Fruit fly (Drosophila melanogaster) whole organism, embryonic: ENCODE measurements around the gene CkIIalpha-i3.

Source experiments
- Abd-B ChIP-seq: fragments of 200-800 bp; sonication (Bioruptor generic); optimal IDR thresholded peaks from 2 replicates; lab custom pipeline; 2018; ENCODE audit warnings: missing biosample characterization, mild to moderate bottlenecking, missing genetic modification characterization, moderate library complexity
- CG10267 ChIP-seq: fragments of 200-800 bp; sonication (Bioruptor generic); optimal IDR thresholded peaks from 2 replicates; lab custom pipeline; 2018; ENCODE audit warnings: missing biosample characterization, mild to moderate bottlenecking, missing genetic modification characterization, moderate library complexity
- CG10979 ChIP-seq: fragments of 200-800 bp; sonication (Bioruptor generic); optimal IDR thresholded peaks from 2 replicates; lab custom pipeline; 2018; ENCODE audit warnings: missing biosample characterization, mild to moderate bottlenecking, missing genetic modification characterization, moderate library complexity
- CG12219 ChIP-seq: fragments of 200-800 bp; sonication (Bioruptor generic); optimal IDR thresholded peaks from 3 replicates; lab custom pipeline; 2018; ENCODE audit warnings: missing biosample characterization, mild to moderate bottlenecking, missing genetic modification characterization
- CG15011 ChIP-seq: fragments of 200-800 bp; sonication (Bioruptor generic); optimal IDR thresholded peaks from 3 replicates; lab custom pipeline; 2018; ENCODE audit warnings: missing biosample characterization, mild to moderate bottlenecking, missing genetic modification characterization
- CG15479 ChIP-seq: fragments of 200-800 bp; sonication (Bioruptor generic); optimal IDR thresholded peaks from 3 replicates; lab custom pipeline; 2019; ENCODE audit warnings: missing biosample characterization, mild to moderate bottlenecking, missing genetic modification characterization, moderate library complexity
- CG15696 ChIP-seq: fragments of 200-800 bp; sonication (Bioruptor generic); optimal IDR thresholded peaks from 2 replicates; lab custom pipeline; 2019; ENCODE audit warnings: missing biosample characterization, mild to moderate bottlenecking, missing genetic modification characterization, moderate library complexity
- CG17361 ChIP-seq: fragments of 200-800 bp; sonication (Bioruptor generic); IDR thresholded peaks from 3 replicates; pipeline ENCODE4 v1.3.6; 2022; ENCODE audit warnings: missing biosample characterization, missing genetic modification characterization
- CG17385 ChIP-seq: fragments of 200-800 bp; sonication (Bioruptor generic); optimal IDR thresholded peaks from 3 replicates; lab custom pipeline; 2018; ENCODE audit warnings: missing biosample characterization, mild to moderate bottlenecking, missing genetic modification characterization
- CG17612 ChIP-seq: fragments of 200-800 bp; sonication (Bioruptor generic); IDR thresholded peaks from 2 replicates; pipeline ENCODE4 v1.3.6; 2022; ENCODE audit warnings: missing biosample characterization, missing genetic modification characterization
- CG17802 ChIP-seq: fragments of 200-800 bp; sonication (Bioruptor generic); optimal IDR thresholded peaks from 2 replicates; lab custom pipeline; 2018; ENCODE audit warnings: missing biosample characterization, mild to moderate bottlenecking, missing genetic modification characterization, moderate library complexity
- CG18262 ChIP-seq: fragments of 200-800 bp; optimal IDR thresholded peaks from 3 replicates; lab custom pipeline; 2019; ENCODE audit warnings: missing biosample characterization, mild to moderate bottlenecking, missing genetic modification characterization, moderate library complexity
- CG18619 ChIP-seq: fragments of 200-800 bp; sonication (Bioruptor generic); optimal IDR thresholded peaks from 3 replicates; lab custom pipeline; 2017; ENCODE audit warnings: missing biosample characterization, mild to moderate bottlenecking, missing genetic modification characterization
- CG2889 ChIP-seq: fragments of 200-800 bp; sonication (Bioruptor generic); IDR thresholded peaks from 3 replicates; pipeline ENCODE4 v1.3.6; 2022; ENCODE audit warnings: missing biosample characterization, missing genetic modification characterization
- CG31224 ChIP-seq: fragments of 200-800 bp; sonication (Bioruptor generic); IDR thresholded peaks from 2 replicates; pipeline ENCODE4 v1.3.6; 2022; ENCODE audit warnings: missing biosample characterization, missing genetic modification characterization
- CG6854 ChIP-seq: fragments of 200-800 bp; sonication (Bioruptor generic); optimal IDR thresholded peaks from 3 replicates; lab custom pipeline; 2017; ENCODE audit warnings: missing biosample characterization, mild to moderate bottlenecking, missing genetic modification characterization
- CG7271 ChIP-seq: fragments of 200-800 bp; sonication (Bioruptor generic); optimal IDR thresholded peaks from 2 replicates; lab custom pipeline; 2018; ENCODE audit warnings: missing biosample characterization, mild to moderate bottlenecking, missing genetic modification characterization, moderate library complexity
- CG7745 ChIP-seq: fragments of 200-800 bp; sonication (Bioruptor generic); optimal IDR thresholded peaks from 2 replicates; lab custom pipeline; 2018; ENCODE audit warnings: missing biosample characterization, mild to moderate bottlenecking, missing genetic modification characterization, moderate library complexity
- CG7786 ChIP-seq: fragments of 200-800 bp; sonication (Bioruptor generic); optimal IDR thresholded peaks from 2 replicates; lab custom pipeline; 2016; ENCODE audit warnings: missing biosample characterization, missing genetic modification characterization
- CG8478 ChIP-seq: fragments of >200 bp; optimal IDR thresholded peaks from 2 replicates; lab custom pipeline; 2018
- CG8765 ChIP-seq: fragments of 200-800 bp; sonication (Bioruptor generic); IDR thresholded peaks from 2 replicates; pipeline ENCODE4 v1.3.6; 2022; ENCODE audit warnings: missing biosample characterization, missing genetic modification characterization
- CG9932 ChIP-seq: fragments of 200-800 bp; sonication (Bioruptor generic); IDR thresholded peaks from 2 replicates; pipeline ENCODE4 v1.3.6; 2022; ENCODE audit warnings: missing biosample characterization, missing genetic modification characterization
- CTCF ChIP-seq: fragments of 200-800 bp; sonication (Bioruptor generic); optimal IDR thresholded peaks from 2 replicates; lab custom pipeline; 2017; ENCODE audit warnings: missing biosample characterization, mild to moderate bottlenecking, missing genetic modification characterization, moderate library complexity
- CoRest ChIP-seq: fragments of 200-800 bp; sonication (Bioruptor generic); optimal IDR thresholded peaks from 3 replicates; lab custom pipeline; 2018; ENCODE audit warnings: missing biosample characterization, mild to moderate bottlenecking, missing genetic modification characterization, moderate library complexity
- Deaf1 ChIP-seq: fragments of 200-800 bp; optimal IDR thresholded peaks from 3 replicates; lab custom pipeline; 2019; ENCODE audit warnings: missing biosample characterization, mild to moderate bottlenecking, missing genetic modification characterization, moderate library complexity
- Doc3 ChIP-seq: fragments of 200-800 bp; sonication (Bioruptor generic); IDR thresholded peaks from 3 replicates; pipeline ENCODE4 v1.3.6; 2022; ENCODE audit warnings: missing biosample characterization, missing genetic modification characterization; ENCODE audit not compliant: partially characterized antibody
- Elba2 ChIP-seq: fragments of 200-800 bp; sonication (Bioruptor generic); optimal IDR thresholded peaks from 3 replicates; lab custom pipeline; 2016; ENCODE audit warnings: missing biosample characterization, missing genetic modification characterization
- HLH4C ChIP-seq: fragments of 200-800 bp; sonication (Bioruptor generic); IDR thresholded peaks from 3 replicates; pipeline ENCODE4 v1.3.6; 2022; ENCODE audit warnings: missing biosample characterization, missing genetic modification characterization; ENCODE audit not compliant: partially characterized antibody
- HLH54F ChIP-seq: fragments of 200-800 bp; sonication (Bioruptor generic); optimal IDR thresholded peaks from 3 replicates; lab custom pipeline; 2016; ENCODE audit warnings: missing biosample characterization, missing genetic modification characterization
- Hand ChIP-seq: fragments of 200-800 bp; sonication (Bioruptor generic); optimal IDR thresholded peaks from 2 replicates; lab custom pipeline; 2017; ENCODE audit warnings: mild to moderate bottlenecking, missing biosample characterization, missing genetic modification reagents, missing genetic modification characterization
- Hmx ChIP-seq: fragments of 200-800 bp; sonication (Bioruptor generic); optimal IDR thresholded peaks from 2 replicates; lab custom pipeline; 2016; ENCODE audit warnings: missing biosample characterization, missing genetic modification characterization
- Neu2 ChIP-seq: fragments of 200-800 bp; sonication (Bioruptor generic); optimal IDR thresholded peaks from 3 replicates; lab custom pipeline; 2016; ENCODE audit warnings: missing biosample characterization, missing genetic modification characterization, borderline replicate concordance
- Optix ChIP-seq: fragments of 200-800 bp; sonication (Bioruptor generic); IDR thresholded peaks from 3 replicates; pipeline ENCODE4 v1.3.6; 2022; ENCODE audit warnings: missing biosample characterization, missing genetic modification characterization
- Xbp1 ChIP-seq: fragments of 200-800 bp; sonication (Bioruptor generic); optimal IDR thresholded peaks from 3 replicates; lab custom pipeline; 2016; ENCODE audit warnings: missing biosample characterization, mild to moderate bottlenecking, missing genetic modification characterization
- bsh ChIP-seq, 2 experiments: fragments of 200-800 bp; sonication (Bioruptor generic); optimal IDR thresholded peaks; 2 replicates each; lab custom pipeline; 2017 to 2018; ENCODE audit warnings: mild to moderate bottlenecking in 2 of 2, missing biosample characterization in 2 of 2, missing genetic modification characterization in 2 of 2, moderate library complexity in 1 of 2
- cwo ChIP-seq: fragments of 200-800 bp; sonication (Bioruptor generic); optimal IDR thresholded peaks from 3 replicates; lab custom pipeline; 2017; ENCODE audit warnings: missing biosample characterization, missing genetic modification characterization, mild to moderate bottlenecking, moderate library complexity, missing genetic modification reagents
- da ChIP-seq: fragments of 200-800 bp; sonication (Bioruptor generic); optimal IDR thresholded peaks from 2 replicates; lab custom pipeline; 2016; ENCODE audit warnings: missing biosample characterization, missing genetic modification characterization
- esg ChIP-seq: fragments of 200-800 bp; sonication (Bioruptor generic); conservative IDR thresholded peaks from 2 replicates; pipeline ENCODE4 v1.3.6; 2022; ENCODE audit warnings: missing biosample characterization, missing genetic modification characterization
- eve ChIP-seq, 2 experiments: fragments of >200 bp; optimal IDR thresholded peaks; 2 replicates each; lab custom pipeline; 2017; ENCODE audit warnings: missing biosample characterization in 2 of 2, missing genetic modification characterization in 2 of 2
- fd102C ChIP-seq: fragments of 200-800 bp; sonication (Bioruptor generic); optimal IDR thresholded peaks from 2 replicates; lab custom pipeline; 2018; ENCODE audit warnings: missing biosample characterization, mild to moderate bottlenecking, missing genetic modification characterization, moderate library complexity
- grau ChIP-seq: fragments of 200-800 bp; optimal IDR thresholded peaks from 3 replicates; lab custom pipeline; 2019; ENCODE audit warnings: missing biosample characterization, mild to moderate bottlenecking, missing genetic modification characterization, moderate library complexity
- lola ChIP-seq, 3 experiments: fragments of >200 bp in 2 of 3; fragments of 200-800 bp in 1 of 3; sonication (Bioruptor generic) in 1 of 3; optimal IDR thresholded peaks; 2 replicates each; lab custom pipeline; 2017 to 2019; ENCODE audit warnings: missing biosample characterization in 3 of 3, missing genetic modification characterization in 3 of 3, mild to moderate bottlenecking in 1 of 3, moderate library complexity in 1 of 3
- nerfin-2 ChIP-seq: fragments of 200-800 bp; sonication (Bioruptor generic); IDR thresholded peaks from 2 replicates; pipeline ENCODE4 v1.3.6; 2022; ENCODE audit warnings: missing biosample characterization, missing genetic modification characterization; ENCODE audit not compliant: partially characterized antibody
- pfk ChIP-seq: fragments of 200-800 bp; sonication (Bioruptor generic); optimal IDR thresholded peaks from 2 replicates; lab custom pipeline; 2018; ENCODE audit warnings: missing biosample characterization, mild to moderate bottlenecking, missing genetic modification characterization, moderate library complexity
- psq ChIP-seq: fragments of 200-800 bp; sonication (Bioruptor generic); optimal IDR thresholded peaks from 2 replicates; lab custom pipeline; 2017; ENCODE audit warnings: missing biosample characterization, missing genetic modification characterization
- run ChIP-seq: fragments of 200-800 bp; sonication (Bioruptor generic); optimal IDR thresholded peaks from 3 replicates; lab custom pipeline; 2018; ENCODE audit warnings: missing biosample characterization, mild to moderate bottlenecking, missing genetic modification characterization
- sna ChIP-seq: fragments of 200-800 bp; sonication (Bioruptor generic); IDR thresholded peaks from 2 replicates; pipeline ENCODE4 v1.3.6; 2022; ENCODE audit warnings: missing biosample characterization, missing genetic modification characterization; ENCODE audit not compliant: partially characterized antibody
- zen ChIP-seq: fragments of 200-800 bp; sonication (Bioruptor generic); optimal IDR thresholded peaks from 3 replicates; lab custom pipeline; 2018; ENCODE audit warnings: missing biosample characterization, mild to moderate bottlenecking, missing genetic modification characterization, moderate library complexity
- zen2 ChIP-seq: fragments of 200-800 bp; sonication (Bioruptor generic); IDR thresholded peaks from 3 replicates; pipeline ENCODE4 v1.3.6; 2022; ENCODE audit warnings: missing biosample characterization, missing genetic modification characterization; ENCODE audit not compliant: partially characterized antibody
- zfh2 ChIP-seq: fragments of 200-800 bp; sonication (Bioruptor generic); optimal IDR thresholded peaks from 2 replicates; lab custom pipeline; 2016; ENCODE audit warnings: missing biosample characterization, missing genetic modification characterization

CkIIalpha-i3 gene

DNA sequence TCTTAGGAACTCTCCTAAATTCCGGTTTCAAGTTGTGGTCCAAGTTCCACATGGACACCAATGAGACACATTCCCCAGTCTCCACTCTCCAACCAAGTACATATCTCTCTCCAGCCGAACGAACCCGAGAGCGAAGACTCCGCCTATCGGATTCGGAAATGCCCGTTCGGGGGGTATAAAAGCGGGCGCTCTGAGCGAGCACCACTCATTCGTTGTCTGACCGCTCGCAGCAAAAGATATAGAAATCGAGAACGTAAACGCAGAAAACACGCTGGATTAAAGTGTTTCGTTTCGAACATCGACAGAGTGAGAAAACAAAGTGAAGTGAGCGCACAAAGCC, 38.8 kb upstream of the CkIIalpha-i3 start, which contains the start of gene emc (continued):
- TF ChIP-seq Xbp1 (GFP tag; lab: Kevin White, UChicago) (peak; percentile 19), HLH4C (GFP tag; lab: Robert Waterston, UW) (peak; percentile 58; the same call in 2 of the 3 replicates), CG7745 (peak; percentile 55), esg (GFP tag; lab: Robert Waterston, UW) (no peak), CG15479 (GFP tag; lab: Kevin White, UChicago) (peak; percentile 28), pfk (GFP tag; lab: Kevin White, UChicago) (peak; percentile 76), zfh2 (GFP tag; lab: Kevin White, UChicago) (peak; percentile 1), sna (GFP tag; lab: Robert Waterston, UW) (no peak), Abd-B (GFP tag; lab: Kevin White, UChicago) (no peak), CG6854 (GFP tag; lab: Kevin White, UChicago) (peak; percentile 49), CG7271 (tag; lab: Kevin White, UChicago) (peak; percentile 23), Neu2 (no peak), CG31224 (GFP tag; lab: Robert Waterston, UW) (0 out of 2 replicates have a peak, but pooled peaks have one; percentile 23), fd102C (GFP tag; lab: Kevin White, UChicago) (peak; percentile 38), da (GFP tag; lab: Kevin White, UChicago) (no peak), CTCF (no peak), Elba2 (GFP tag; lab: Kevin White, UChicago) (no peak), CG2889 (GFP tag; lab: Robert Waterston, UW) (no peak), lola (GFP tag; optimal IDR thresholded peaks at IDR 0.05; lab: Kevin White, UChicago) (no peak), Hand (GFP tag; lab: Kevin White, UChicago) (peak; percentile 61), CG17802 (tag; lab: Kevin White, UChicago) (no peak), CG8765 (GFP tag; lab: Robert Waterston, UW) (no peak), cwo (GFP tag; lab: Kevin White, UChicago) (peak; percentile 50), CG10979 (tag; lab: Kevin White, UChicago) (no peak), CG17385 (GFP tag; lab: Kevin White, UChicago) (peak; percentile 47), CG10267 (tag; lab: Kevin White, UChicago) (peak; percentile 33), CG17612 (GFP tag; lab: Robert Waterston, UW) (no peak), nerfin-2 (GFP tag; lab: Robert Waterston, UW) (no peak), Deaf1 (tag; lab: Kevin White, UChicago) (peak; percentile 100), grau (tag; lab: Kevin White, UChicago) (peak; percentile 49), CoRest (tag; lab: Kevin White, UChicago) (peak; percentile 13), CG9932 (GFP tag; lab: Robert Waterston, UW) (peak; percentile 45; the same call in 1 of the 2 replicates), CG15696 (tag; lab: Kevin White, UChicago) (no peak), CG17361 (GFP tag; lab: Robert Waterston, UW) (no peak), CG18619 (GFP tag; lab: Kevin White, UChicago) (peak; percentile 35), Hmx (GFP tag; lab: Kevin White, UChicago) (no peak), CG7786 (GFP tag; lab: Kevin White, UChicago) (no peak), zen2 (GFP tag; lab: Robert Waterston, UW) (peak; percentile 60; the same call in 2 of the 3 replicates), HLH54F (GFP tag; lab: Kevin White, UChicago) (peak; percentile 7), CG8478 (lab: Kevin White, UChicago) (no peak), run (tag; lab: Kevin White, UChicago) (no peak), psq (GFP tag; lab: Kevin White, UChicago) (no peak), CG12219 (GFP tag; lab: Kevin White, UChicago) (peak; percentile 63), bsh (GFP tag; optimal IDR thresholded peaks at IDR 0.05; lab: Kevin White, UChicago) (peak; percentile 30 to 40), Doc3 (no peak), CG18262 (tag; lab: Kevin White, UChicago) (peak; percentile 3), CG15011 (GFP tag; lab: Kevin White, UChicago) (no peak), Optix (GFP tag; lab: Robert Waterston, UW) (peak; percentile 48; the same call in 1 of the 3 replicates), eve (GFP tag; optimal IDR thresholded peaks at IDR 0.05; lab: Kevin White, UChicago) (no peak), zen (tag; lab: Kevin White, UChicago) (peak; percentile 8)
